Worm (Caenorhabditis elegans): ENCODE measurements around the gene F53A9.3.

The F53A9.3 gene

ce11 chrX:8708053-8708452 is at the start of gene F53A9.3:
TSS of gene F53A9.3 (plus strand) at chrX:8708353.
- no peak for TF ChIP-seq ztf-23 (GFP tag; IDR thresholded peaks at IDR 0.05)
- TF ChIP-seq T22C8.4 (GFP tag; IDR thresholded peaks at IDR 0.05): no peak

- no peak for TF ChIP-seq klf-2 (GFP tag; conservative IDR thresholded peaks at IDR 0.05)
- no peak for TF ChIP-seq ztf-29 (GFP tag; IDR thresholded peaks at IDR 0.05)
- no peak for TF ChIP-seq med-1 (GFP tag; optimal IDR thresholded peaks at IDR 0.05; ENCODE audit: insufficient read depth)
- no peak for TF ChIP-seq ztf-23 (GFP tag; IDR thresholded peaks at IDR 0.05)
- TF ChIP-seq flt-1 (GFP tag; IDR thresholded peaks at IDR 0.05): no peak
- no peak for TF ChIP-seq tab-1 (GFP tag; IDR thresholded peaks at IDR 0.05)
- no peak for TF ChIP-seq cog-1 (tag; optimal IDR thresholded peaks at IDR 0.05)
- TF ChIP-seq T22C8.4 (GFP tag; IDR thresholded peaks at IDR 0.05): no peak
- no peak for TF ChIP-seq ref-1 (GFP tag; conservative IDR thresholded peaks at IDR 0.05)
These were observed 48.6 kb upstream of the F53A9.3 start for ce11 chrX:8659521-8659920.

DNA sequence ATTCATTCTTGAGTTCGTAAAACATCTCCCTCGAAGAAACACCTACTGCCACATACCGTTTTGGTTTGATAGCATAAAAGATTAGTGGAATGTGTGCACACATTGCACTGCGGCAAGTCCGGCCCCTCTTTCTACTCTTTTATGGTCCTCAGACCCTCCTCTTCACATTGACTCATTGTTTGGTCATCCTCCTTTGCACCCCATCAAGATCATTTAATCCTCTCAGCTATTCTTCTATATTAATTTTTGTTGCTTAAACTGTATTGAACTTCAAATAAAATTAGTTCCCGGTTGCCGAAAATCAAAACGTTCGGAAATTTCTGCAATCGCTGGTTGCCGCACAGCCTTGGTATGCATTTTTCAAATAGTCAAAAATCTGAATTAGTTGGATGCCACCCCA is 47.8 kb upstream of the F53A9.3 start, which contains the start of gene rig-1:
Gene rig-1 (plus strand): TSS at position 301 of the 400 bp plus-strand sequence.
- TF ChIP-seq ztf-29 (GFP tag; IDR thresholded peaks at IDR 0.05) (no peak), klf-2 (GFP tag; conservative IDR thresholded peaks at IDR 0.05) (no peak), ztf-23 (GFP tag; IDR thresholded peaks at IDR 0.05) (no peak), tab-1 (GFP tag; IDR thresholded peaks at IDR 0.05) (no peak), T22C8.4 (GFP tag; IDR thresholded peaks at IDR 0.05) (no peak), cog-1 (tag; optimal IDR thresholded peaks at IDR 0.05) (no peak)

DNA sequence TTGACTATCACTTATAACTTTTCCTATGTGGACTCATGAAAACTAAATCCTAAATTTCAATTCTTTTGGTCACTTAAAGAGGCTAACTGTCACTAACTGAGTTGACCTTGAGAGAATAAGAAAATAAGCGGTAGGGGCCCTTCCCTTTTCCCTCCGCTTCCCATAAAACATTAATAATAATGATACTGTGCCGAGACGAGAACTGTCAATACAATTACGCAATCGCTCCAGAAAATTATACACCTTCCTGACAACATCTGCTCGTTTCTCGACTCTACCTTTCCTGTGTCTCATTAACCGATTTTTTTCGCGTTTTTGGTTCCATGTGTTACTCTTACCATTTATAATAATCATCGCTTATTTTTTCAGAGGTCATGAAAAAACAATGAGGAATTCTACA is 47.2 kb upstream of the F53A9.3 start:
- no peak for TF ChIP-seq ref-1 (GFP tag; conservative IDR thresholded peaks at IDR 0.05)
- no peak for TF ChIP-seq flt-1 (GFP tag; IDR thresholded peaks at IDR 0.05)
- no peak for TF ChIP-seq med-1 (GFP tag; optimal IDR thresholded peaks at IDR 0.05; ENCODE audit: insufficient read depth)
- no peak for TF ChIP-seq cog-1 (tag; optimal IDR thresholded peaks at IDR 0.05)
- TF ChIP-seq tab-1 (GFP tag; IDR thresholded peaks at IDR 0.05): no peak
- no peak for TF ChIP-seq klf-2 (GFP tag; conservative IDR thresholded peaks at IDR 0.05)
- no peak for TF ChIP-seq T22C8.4 (GFP tag; IDR thresholded peaks at IDR 0.05)
- TF ChIP-seq ztf-23 (GFP tag; IDR thresholded peaks at IDR 0.05): no peak
- no peak for TF ChIP-seq ztf-29 (GFP tag; IDR thresholded peaks at IDR 0.05)

- TF ChIP-seq cog-1 (tag; optimal IDR thresholded peaks at IDR 0.05) (no peak), flt-1 (GFP tag; IDR thresholded peaks at IDR 0.05) (no peak), tab-1 (GFP tag; IDR thresholded peaks at IDR 0.05) (no peak), med-1 (GFP tag; optimal IDR thresholded peaks at IDR 0.05; ENCODE audit: insufficient read depth) (no peak), klf-2 (GFP tag; conservative IDR thresholded peaks at IDR 0.05) (no peak), ztf-29 (GFP tag; IDR thresholded peaks at IDR 0.05) (no peak), T22C8.4 (GFP tag; IDR thresholded peaks at IDR 0.05) (no peak), ref-1 (GFP tag; conservative IDR thresholded peaks at IDR 0.05) (no peak), ztf-23 (GFP tag; IDR thresholded peaks at IDR 0.05) (no peak)
These were observed 45.7 kb upstream of the F53A9.3 start for ce11 chrX:8662452-8662851.

ce11 chrX:8672760-8673159 is 35.4 kb upstream of the F53A9.3 start, which contains the start of the genes K09E2.2 and K09E2.3:
TSS of gene K09E2.2 (plus strand) at chrX:8673060.
TSS of gene K09E2.3 (plus strand) at chrX:8673084.
- TF ChIP-seq ref-1 (GFP tag; conservative IDR thresholded peaks at IDR 0.05) (no peak), flt-1 (GFP tag; IDR thresholded peaks at IDR 0.05) (no peak), med-1 (GFP tag; optimal IDR thresholded peaks at IDR 0.05; ENCODE audit: insufficient read depth) (no peak), ztf-29 (GFP tag; IDR thresholded peaks at IDR 0.05) (no peak), tab-1 (GFP tag; IDR thresholded peaks at IDR 0.05) (no peak), ztf-23 (GFP tag; IDR thresholded peaks at IDR 0.05) (no peak), cog-1 (tag; optimal IDR thresholded peaks at IDR 0.05) (no peak), T22C8.4 (GFP tag; IDR thresholded peaks at IDR 0.05) (no peak), klf-2 (GFP tag; conservative IDR thresholded peaks at IDR 0.05) (no peak)

DNA sequence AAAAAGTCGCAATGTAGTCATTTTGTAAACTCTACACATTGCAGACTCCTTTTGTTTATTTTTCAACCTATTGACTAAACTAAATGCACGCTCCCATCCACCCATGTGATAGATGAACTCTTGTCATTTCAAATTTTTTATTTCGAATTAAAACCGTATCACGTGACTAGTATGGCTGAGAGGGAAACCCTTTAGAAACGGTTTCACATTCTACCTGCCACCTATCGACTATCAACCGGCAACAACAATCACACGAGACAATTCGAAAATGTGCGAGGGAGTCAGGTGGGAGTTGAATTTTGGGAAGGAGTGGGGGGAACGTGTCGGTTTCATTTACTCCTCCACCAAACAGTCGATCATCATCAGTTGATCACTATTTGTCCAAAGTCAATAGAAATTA is 33.6 kb upstream of the F53A9.3 start:
- TF ChIP-seq ztf-29 (GFP tag; IDR thresholded peaks at IDR 0.05) (no peak), klf-2 (GFP tag; conservative IDR thresholded peaks at IDR 0.05) (no peak), med-1 (GFP tag; optimal IDR thresholded peaks at IDR 0.05; ENCODE audit: insufficient read depth) (no peak), flt-1 (GFP tag; IDR thresholded peaks at IDR 0.05) (no peak)

DNA sequence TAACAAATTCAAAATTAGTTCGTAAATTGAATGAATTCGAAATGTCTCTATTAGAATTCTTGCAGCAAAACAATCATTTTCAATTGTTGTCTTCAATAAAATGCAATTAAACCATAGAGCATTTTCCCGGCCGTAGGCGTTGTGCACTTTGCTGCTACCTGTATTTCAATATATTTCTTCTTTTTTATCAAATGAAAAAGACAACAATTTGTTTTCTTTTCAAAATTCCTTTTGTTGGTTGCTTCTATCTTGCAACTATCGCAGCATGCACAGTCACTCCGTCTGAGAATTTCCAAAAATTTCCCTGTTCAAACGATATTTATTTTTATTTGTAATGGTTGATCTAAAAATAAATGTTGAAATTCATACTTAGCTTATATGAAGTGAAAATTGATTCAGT is 33.0 kb upstream of the F53A9.3 start:
- TF ChIP-seq cog-1 (tag; optimal IDR thresholded peaks at IDR 0.05) (no peak), flt-1 (GFP tag; IDR thresholded peaks at IDR 0.05) (no peak), klf-2 (GFP tag; conservative IDR thresholded peaks at IDR 0.05) (no peak), ref-1 (GFP tag; conservative IDR thresholded peaks at IDR 0.05) (no peak), med-1 (GFP tag; optimal IDR thresholded peaks at IDR 0.05; ENCODE audit: insufficient read depth) (no peak), ztf-23 (GFP tag; IDR thresholded peaks at IDR 0.05) (no peak), ztf-29 (GFP tag; IDR thresholded peaks at IDR 0.05) (no peak), T22C8.4 (GFP tag; IDR thresholded peaks at IDR 0.05) (no peak), tab-1 (GFP tag; IDR thresholded peaks at IDR 0.05) (no peak)

ce11 chrX:8676088-8676779 is 31.9 kb upstream of the F53A9.3 start:
- TF ChIP-seq T22C8.4 (GFP tag; IDR thresholded peaks at IDR 0.05): no peak
- TF ChIP-seq ztf-23 (GFP tag; IDR thresholded peaks at IDR 0.05): no peak
- TF ChIP-seq cog-1 (tag; optimal IDR thresholded peaks at IDR 0.05): no peak
- no peak for TF ChIP-seq flt-1 (GFP tag; IDR thresholded peaks at IDR 0.05)
- no peak for TF ChIP-seq ztf-29 (GFP tag; IDR thresholded peaks at IDR 0.05)
- no peak for TF ChIP-seq tab-1 (GFP tag; IDR thresholded peaks at IDR 0.05)
- no peak for TF ChIP-seq ref-1 (GFP tag; conservative IDR thresholded peaks at IDR 0.05)
- TF ChIP-seq med-1 (GFP tag; optimal IDR thresholded peaks at IDR 0.05; ENCODE audit: insufficient read depth): no peak
- TF ChIP-seq klf-2 (GFP tag; conservative IDR thresholded peaks at IDR 0.05): no peak

DNA sequence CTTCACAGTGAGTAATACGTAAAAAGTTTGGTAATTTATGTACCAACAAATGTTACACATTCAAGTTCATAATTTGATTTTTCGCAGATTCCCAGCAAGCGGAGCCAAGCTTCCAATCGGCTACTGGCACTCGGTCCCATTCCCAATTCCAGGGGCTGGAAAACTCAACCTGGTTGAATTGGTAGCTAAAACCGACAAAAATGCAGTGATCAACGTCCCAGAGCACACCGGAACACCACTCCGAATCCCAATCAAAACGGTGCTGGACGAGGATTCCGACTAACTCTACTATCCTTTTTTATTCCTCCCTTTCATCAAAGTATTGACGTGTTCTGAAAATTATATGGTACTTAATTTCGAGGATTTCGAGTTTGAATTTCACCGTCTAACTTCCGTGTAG is 30.8 kb upstream of the F53A9.3 start:
- TF ChIP-seq klf-2 (GFP tag; conservative IDR thresholded peaks at IDR 0.05) (no peak), ztf-23 (GFP tag; IDR thresholded peaks at IDR 0.05) (no peak), cog-1 (tag; optimal IDR thresholded peaks at IDR 0.05) (no peak), med-1 (GFP tag; optimal IDR thresholded peaks at IDR 0.05; ENCODE audit: insufficient read depth) (no peak), tab-1 (GFP tag; IDR thresholded peaks at IDR 0.05) (no peak), flt-1 (GFP tag; IDR thresholded peaks at IDR 0.05) (no peak), ref-1 (GFP tag; conservative IDR thresholded peaks at IDR 0.05) (no peak), T22C8.4 (GFP tag; IDR thresholded peaks at IDR 0.05) (no peak), ztf-29 (GFP tag; IDR thresholded peaks at IDR 0.05) (no peak)
